Fruit fly (Drosophila melanogaster) whole organism, adult: Measurements from ENCODE around the gene IntS6.

Source experiments
- CG12768 ChIP-seq: fragments of 200-800 bp; sonication (Bioruptor generic); optimal IDR thresholded peaks from 2 replicates; lab custom pipeline; 2017; ENCODE audit warnings: missing biosample characterization, missing genetic modification characterization, mild to moderate bottlenecking, moderate library complexity, missing genetic modification reagents
- CG1620 ChIP-seq: fragments of 200-800 bp; sonication (Bioruptor generic); optimal IDR thresholded peaks from 2 replicates; lab custom pipeline; 2016; ENCODE audit warnings: missing biosample characterization, missing genetic modification characterization
- CG7045 ChIP-seq: fragments of 200-800 bp; sonication (Bioruptor generic); optimal IDR thresholded peaks from 2 replicates; lab custom pipeline; 2017; ENCODE audit warnings: missing biosample characterization, mild to moderate bottlenecking, missing genetic modification characterization
- CG7101 ChIP-seq: fragments of 200-800 bp; sonication (Bioruptor generic); optimal IDR thresholded peaks from 2 replicates; lab custom pipeline; 2018; ENCODE audit warnings: missing biosample characterization, mild to moderate bottlenecking, missing genetic modification characterization, moderate library complexity
- Clk ChIP-seq: fragments of 200-800 bp; sonication (Bioruptor generic); optimal IDR thresholded peaks from 2 replicates; lab custom pipeline; 2017; ENCODE audit warnings: missing biosample characterization, missing genetic modification characterization
- Crg-1 ChIP-seq: fragments of 200-800 bp; sonication (Bioruptor generic); optimal IDR thresholded peaks from 2 replicates; lab custom pipeline; 2016; ENCODE audit warnings: missing biosample characterization, missing genetic modification characterization
- Hr96 ChIP-seq: fragments of 200-800 bp; sonication (Bioruptor generic); optimal IDR thresholded peaks from 2 replicates; lab custom pipeline; 2016; ENCODE audit warnings: missing biosample characterization, missing genetic modification characterization
- Mnt ChIP-seq: fragments of 200-800 bp; sonication (Bioruptor generic); optimal IDR thresholded peaks from 2 replicates; lab custom pipeline; 2016; ENCODE audit warnings: missing biosample characterization, mild to moderate bottlenecking, missing genetic modification characterization
- bab1 ChIP-seq: fragments of 200-800 bp; sonication (Bioruptor generic); optimal IDR thresholded peaks from 3 replicates; lab custom pipeline; 2019; ENCODE audit warnings: missing biosample characterization, mild to moderate bottlenecking, missing genetic modification characterization, moderate library complexity
- cnc ChIP-seq, 2 experiments: fragments of >200 bp; optimal IDR thresholded peaks; 2 replicates each; lab custom pipeline; 2017
- kay ChIP-seq: fragments of 200-800 bp; sonication (Bioruptor generic); peaks from one replicate; lab custom pipeline; 2016; ENCODE audit warnings: missing biosample characterization, missing genetic modification characterization, borderline replicate concordance

DNA sequence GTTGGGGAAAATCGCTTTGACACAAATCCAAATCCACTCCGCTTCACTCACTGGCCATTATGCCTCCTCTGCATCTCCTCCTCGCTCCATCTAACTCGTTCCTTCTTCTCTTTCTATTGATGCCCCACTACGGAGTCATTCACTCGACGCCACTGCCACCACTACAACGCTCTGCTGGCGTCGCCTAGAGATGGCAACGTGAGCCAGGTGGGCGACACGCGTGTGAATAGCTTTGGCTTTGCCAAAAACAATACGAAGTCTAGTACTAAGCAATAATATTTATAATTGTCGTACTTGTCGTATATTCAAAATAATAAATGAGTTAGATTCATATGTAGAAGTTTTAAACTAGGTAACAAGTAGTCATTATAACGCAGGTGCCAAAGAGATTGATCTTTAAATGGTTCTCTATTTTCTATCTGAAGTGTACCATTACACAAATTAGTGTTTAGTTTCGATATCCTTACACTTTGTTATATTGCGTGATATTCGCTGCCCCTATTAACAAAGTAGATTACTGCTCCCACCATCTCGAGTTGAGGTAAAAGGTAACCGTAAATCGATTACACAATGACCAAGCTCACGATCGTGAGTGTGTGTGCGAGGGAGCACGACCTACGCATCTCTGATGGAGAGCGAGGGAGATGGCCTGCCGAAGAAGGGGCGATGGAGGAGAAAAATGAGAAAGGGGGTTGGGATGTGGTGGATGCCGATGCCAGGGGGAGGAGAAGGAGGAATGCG is 1.9 kb downstream of the IntS6 start:
- TF ChIP-seq Crg-1 (no peak), CG12768 (GFP tag; lab: Kevin White, UChicago) (peak; percentile 2), kay (GFP tag; lab: Kevin White, UChicago) (no peak), CG1620 (GFP tag; lab: Kevin White, UChicago) (no peak), CG7045 (no peak), Hr96 (GFP tag; lab: Kevin White, UChicago) (no peak), Clk (GFP tag; lab: Kevin White, UChicago) (no peak), cnc (optimal IDR thresholded peaks at IDR 0.05; lab: Kevin White, UChicago) (no peak), Mnt (GFP tag; lab: Kevin White, UChicago) (no peak), bab1 (GFP tag; lab: Kevin White, UChicago) (no peak), CG7101 (tag; lab: Kevin White, UChicago) (peak; percentile 31)
